Fruit fly (Drosophila melanogaster) whole organism, embryonic: ENCODE results near the gene CG9133.
A peak's percentile ranks its signal among the peaks of the same experiment; 100 is the strongest.

Source experiments
- Atf-2 ChIP-seq: fragments of 200-800 bp; sonication (Bioruptor generic); optimal IDR thresholded peaks from 2 replicates; lab custom pipeline; 2016; ENCODE audit warnings: missing biosample characterization, missing genetic modification characterization
- Bgb ChIP-seq: fragments of 200-800 bp; sonication (Bioruptor generic); IDR thresholded peaks from 2 replicates; pipeline ENCODE4 v1.3.6; 2022; ENCODE audit warnings: missing biosample characterization, missing genetic modification characterization; ENCODE audit not compliant: partially characterized antibody
- BtbVII ChIP-seq: fragments of 200-800 bp; sonication (Bioruptor generic); optimal IDR thresholded peaks from 3 replicates; lab custom pipeline; 2017; ENCODE audit warnings: missing biosample characterization, mild to moderate bottlenecking, missing genetic modification characterization
- CG10267 ChIP-seq: fragments of 200-800 bp; sonication (Bioruptor generic); optimal IDR thresholded peaks from 2 replicates; lab custom pipeline; 2018; ENCODE audit warnings: missing biosample characterization, mild to moderate bottlenecking, missing genetic modification characterization, moderate library complexity
- CG10979 ChIP-seq: fragments of 200-800 bp; sonication (Bioruptor generic); optimal IDR thresholded peaks from 2 replicates; lab custom pipeline; 2018; ENCODE audit warnings: missing biosample characterization, mild to moderate bottlenecking, missing genetic modification characterization, moderate library complexity
- CG11085 ChIP-seq: fragments of 200-800 bp; sonication (Bioruptor generic); IDR thresholded peaks from 2 replicates; pipeline ENCODE4 v1.3.6; 2022; ENCODE audit warnings: missing biosample characterization, missing genetic modification characterization
- CG11093 ChIP-seq: fragments of 200-800 bp; sonication (Bioruptor generic); IDR thresholded peaks from 3 replicates; pipeline ENCODE4 v1.3.6; 2022; ENCODE audit warnings: missing biosample characterization, missing genetic modification characterization
- CG11560 ChIP-seq: fragments of 200-800 bp; sonication (Bioruptor generic); IDR thresholded peaks from 3 replicates; pipeline ENCODE4 v1.3.6; 2022; ENCODE audit warnings: missing biosample characterization, missing genetic modification characterization
- CG12155 ChIP-seq: fragments of 200-800 bp; sonication (Bioruptor generic); optimal IDR thresholded peaks from 3 replicates; lab custom pipeline; 2016; ENCODE audit warnings: missing biosample characterization, missing genetic modification characterization
- CG12236 ChIP-seq: fragments of 200-800 bp; sonication (Bioruptor generic); optimal IDR thresholded peaks from 2 replicates; lab custom pipeline; 2016; ENCODE audit warnings: missing biosample characterization, missing genetic modification characterization
- CG12659 ChIP-seq: fragments of 200-800 bp; sonication (Bioruptor generic); optimal IDR thresholded peaks from 3 replicates; lab custom pipeline; 2017; ENCODE audit warnings: mild to moderate bottlenecking, missing biosample characterization, missing genetic modification reagents, missing genetic modification characterization
- CG15011 ChIP-seq: fragments of 200-800 bp; sonication (Bioruptor generic); optimal IDR thresholded peaks from 3 replicates; lab custom pipeline; 2018; ENCODE audit warnings: missing biosample characterization, mild to moderate bottlenecking, missing genetic modification characterization
- CG15269 ChIP-seq: fragments of 200-800 bp; sonication (Bioruptor generic); optimal IDR thresholded peaks from 2 replicates; lab custom pipeline; 2018; ENCODE audit warnings: missing biosample characterization, mild to moderate bottlenecking, missing genetic modification characterization, moderate library complexity
- CG17829 ChIP-seq: fragments of 200-800 bp; optimal IDR thresholded peaks from 2 replicates; lab custom pipeline; 2019; ENCODE audit warnings: missing biosample characterization, mild to moderate bottlenecking, missing genetic modification characterization, moderate library complexity
- CG1792 ChIP-seq: fragments of 200-800 bp; sonication (Bioruptor generic); optimal IDR thresholded peaks from 2 replicates; lab custom pipeline; 2016; ENCODE audit warnings: missing biosample characterization, missing genetic modification characterization
- CG18599 ChIP-seq: fragments of 200-800 bp; sonication (Bioruptor generic); optimal IDR thresholded peaks from 3 replicates; lab custom pipeline; 2017; ENCODE audit warnings: missing biosample characterization, missing genetic modification characterization, mild to moderate bottlenecking, moderate library complexity, missing genetic modification reagents
- CG2116 ChIP-seq: fragments of 200-800 bp; sonication (Bioruptor generic); optimal IDR thresholded peaks from 3 replicates; lab custom pipeline; 2018; ENCODE audit warnings: missing biosample characterization, mild to moderate bottlenecking, missing genetic modification characterization
- CG2712 ChIP-seq: fragments of 200-800 bp; optimal IDR thresholded peaks from 3 replicates; lab custom pipeline; 2019; ENCODE audit warnings: missing biosample characterization, mild to moderate bottlenecking, missing genetic modification characterization, moderate library complexity
- CG31224 ChIP-seq: fragments of 200-800 bp; sonication (Bioruptor generic); IDR thresholded peaks from 2 replicates; pipeline ENCODE4 v1.3.6; 2022; ENCODE audit warnings: missing biosample characterization, missing genetic modification characterization
- CG34422 ChIP-seq: fragments of 200-800 bp; sonication (Bioruptor generic); IDR thresholded peaks from 3 replicates; pipeline ENCODE4 v1.3.6; 2022; ENCODE audit warnings: missing biosample characterization, missing genetic modification characterization
- CG5953 ChIP-seq: fragments of 200-800 bp; sonication (Bioruptor generic); IDR thresholded peaks from 2 replicates; pipeline ENCODE4 v1.3.6; 2022; ENCODE audit warnings: missing biosample characterization, missing genetic modification characterization
- CG8290 ChIP-seq, 3 experiments: fragments of 200-800 bp; sonication (Bioruptor generic); optimal IDR thresholded peaks; 2 replicates each; lab custom pipeline; 2016 to 2019; ENCODE audit warnings: missing biosample characterization in 3 of 3, missing genetic modification characterization in 3 of 3, mild to moderate bottlenecking in 2 of 3, moderate library complexity in 1 of 3
- CG8478 ChIP-seq: fragments of >200 bp; optimal IDR thresholded peaks from 2 replicates; lab custom pipeline; 2018
- Elba2 ChIP-seq: fragments of 200-800 bp; sonication (Bioruptor generic); optimal IDR thresholded peaks from 3 replicates; lab custom pipeline; 2016; ENCODE audit warnings: missing biosample characterization, missing genetic modification characterization
- H15 ChIP-seq: fragments of 200-800 bp; sonication (Bioruptor generic); IDR thresholded peaks from 3 replicates; pipeline ENCODE4 v1.3.6; 2022; ENCODE audit warnings: missing biosample characterization, missing genetic modification characterization
- HLH4C ChIP-seq: fragments of 200-800 bp; sonication (Bioruptor generic); IDR thresholded peaks from 3 replicates; pipeline ENCODE4 v1.3.6; 2022; ENCODE audit warnings: missing biosample characterization, missing genetic modification characterization; ENCODE audit not compliant: partially characterized antibody
- Hand ChIP-seq: fragments of 200-800 bp; sonication (Bioruptor generic); optimal IDR thresholded peaks from 2 replicates; lab custom pipeline; 2017; ENCODE audit warnings: mild to moderate bottlenecking, missing biosample characterization, missing genetic modification reagents, missing genetic modification characterization
- HmgZ ChIP-seq: fragments of 200-800 bp; sonication (Bioruptor generic); optimal IDR thresholded peaks from 2 replicates; lab custom pipeline; 2018; ENCODE audit warnings: missing biosample characterization, mild to moderate bottlenecking, missing genetic modification characterization
- Hr39 ChIP-seq: fragments of >200 bp; optimal IDR thresholded peaks from 2 replicates; lab custom pipeline; 2017
- Med ChIP-seq: fragments of 200-800 bp; sonication (Bioruptor generic); peaks from one replicate; lab custom pipeline; 2016; ENCODE audit warnings: missing biosample characterization, missing genetic modification characterization, mild to moderate bottlenecking, inconsistent platforms, moderate library complexity
- Mes4 ChIP-seq: fragments of 200-800 bp; sonication (Bioruptor generic); optimal IDR thresholded peaks from 2 replicates; lab custom pipeline; 2016; ENCODE audit warnings: missing biosample characterization, missing genetic modification characterization
- NFAT ChIP-seq: fragments of 200-800 bp; sonication (Bioruptor generic); IDR thresholded peaks from 2 replicates; pipeline ENCODE4 v1.3.6; 2022; ENCODE audit warnings: missing biosample characterization, missing genetic modification characterization
- Usf ChIP-seq: fragments of 200-800 bp; sonication (Bioruptor generic); optimal IDR thresholded peaks from 2 replicates; lab custom pipeline; 2017; ENCODE audit warnings: missing genotype, missing biosample characterization, missing genetic modification characterization
- Xrp1 ChIP-seq: fragments of 200-800 bp; sonication (Bioruptor generic); IDR thresholded peaks from 2 replicates; pipeline ENCODE4 v1.3.6; 2022; ENCODE audit warnings: missing biosample characterization, missing genetic modification characterization
- al ChIP-seq: fragments of 200-800 bp; sonication (Bioruptor generic); IDR thresholded peaks from 2 replicates; pipeline ENCODE4 v1.3.6; 2022; ENCODE audit warnings: missing biosample characterization, missing genetic modification characterization
- amos ChIP-seq: fragments of 200-800 bp; sonication (Bioruptor generic); IDR thresholded peaks from 2 replicates; pipeline ENCODE4 v1.3.6; 2022; ENCODE audit warnings: missing biosample characterization, missing genetic modification characterization; ENCODE audit not compliant: partially characterized antibody
- bbx ChIP-seq: fragments of 200-800 bp; sonication (Bioruptor generic); IDR thresholded peaks from 2 replicates; pipeline ENCODE4 v1.3.6; 2022; ENCODE audit warnings: missing biosample characterization, missing genetic modification characterization; ENCODE audit not compliant: partially characterized antibody
- crp ChIP-seq, 2 experiments: fragments of 200-800 bp; sonication (Bioruptor generic); optimal IDR thresholded peaks; 2 replicates in 1 of 2; 3 replicates in 1 of 2; lab custom pipeline; 2017; ENCODE audit warnings: missing biosample characterization in 2 of 2, missing genetic modification characterization in 2 of 2, mild to moderate bottlenecking in 1 of 2, moderate library complexity in 1 of 2
- dpn ChIP-seq, 2 experiments: fragments of 200-800 bp; sonication (Bioruptor generic); optimal IDR thresholded peaks; 3 replicates each; lab custom pipeline; 2016; ENCODE audit warnings: missing biosample characterization in 2 of 2, missing genetic modification characterization in 2 of 2
- fd64A ChIP-seq: fragments of 200-800 bp; sonication (Bioruptor generic); optimal IDR thresholded peaks from 3 replicates; lab custom pipeline; 2018; ENCODE audit warnings: missing biosample characterization, mild to moderate bottlenecking, missing genetic modification characterization
- hb ChIP-seq: fragments of 200-800 bp; sonication (Bioruptor generic); IDR thresholded peaks from 3 replicates; pipeline ENCODE4 v1.3.6; 2022; ENCODE audit warnings: missing biosample characterization, missing genetic modification characterization; ENCODE audit not compliant: partially characterized antibody
- jing ChIP-seq: fragments of 200-800 bp; sonication (Bioruptor generic); optimal IDR thresholded peaks from 2 replicates; lab custom pipeline; 2018; ENCODE audit warnings: missing biosample characterization, mild to moderate bottlenecking, missing genetic modification characterization
- nau ChIP-seq: fragments of 200-800 bp; sonication (Bioruptor generic); optimal IDR thresholded peaks from 3 replicates; lab custom pipeline; 2017; ENCODE audit warnings: missing biosample characterization, mild to moderate bottlenecking, missing genetic modification characterization, missing genetic modification reagents
- pan ChIP-seq, 4 experiments: fragments of >200 bp in 3 of 4; fragments of 200-800 bp in 1 of 4; sonication (Bioruptor generic) in 1 of 4; optimal IDR thresholded peaks in 3 of 4; IDR thresholded peaks in 1 of 4; 2 replicates each; pipeline versions ENCODE4 v1.3.6 to Lab custom; 2017 to 2022; ENCODE audit warnings: missing biosample characterization in 2 of 4, missing genetic modification characterization in 2 of 4, mixed read lengths in 1 of 4
- pho ChIP-seq: fragments of 200-800 bp; sonication (Bioruptor generic); optimal IDR thresholded peaks from 2 replicates; lab custom pipeline; 2016; ENCODE audit warnings: missing biosample characterization, missing genetic modification characterization
- sens-2 ChIP-seq: fragments of 200-800 bp; sonication (Bioruptor generic); IDR thresholded peaks from 2 replicates; pipeline ENCODE4 v1.3.6; 2022; ENCODE audit warnings: missing biosample characterization, missing genetic modification characterization
- sna ChIP-seq: fragments of 200-800 bp; sonication (Bioruptor generic); IDR thresholded peaks from 2 replicates; pipeline ENCODE4 v1.3.6; 2022; ENCODE audit warnings: missing biosample characterization, missing genetic modification characterization; ENCODE audit not compliant: partially characterized antibody
- sqz ChIP-seq: fragments of 200-800 bp; sonication (Bioruptor generic); optimal IDR thresholded peaks from 3 replicates; lab custom pipeline; 2018; ENCODE audit warnings: missing biosample characterization, mild to moderate bottlenecking, missing genetic modification characterization
- zfh1 ChIP-seq: fragments of 200-800 bp; sonication (Bioruptor generic); IDR thresholded peaks from 3 replicates; pipeline ENCODE4 v1.3.6; 2022; ENCODE audit warnings: missing biosample characterization, missing genetic modification characterization

The CG9133 gene

DNA sequence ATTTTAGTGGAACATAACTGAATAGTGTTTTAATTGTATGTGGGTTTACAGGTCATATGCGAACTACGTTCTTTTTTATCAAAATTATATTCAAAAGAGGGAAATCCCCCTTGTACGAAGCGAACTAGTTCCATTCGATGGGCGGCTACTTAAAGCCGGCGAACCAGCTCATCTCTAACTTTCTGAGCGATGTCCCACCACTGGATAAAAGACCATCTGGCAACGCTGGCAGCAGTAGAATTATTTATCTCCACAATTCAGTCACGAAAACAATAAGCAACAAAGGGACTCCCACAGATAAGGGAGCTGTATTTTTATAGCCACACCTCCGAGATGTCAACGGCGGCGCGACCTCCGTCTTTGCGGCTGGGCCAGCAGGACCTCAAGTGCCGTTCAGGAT lies 43.9 kb downstream of the CG9133 start, which contains the start of gene Rabex-5 (continued):
- TF ChIP-seq pho (GFP tag; lab: Kevin White, UChicago) (peak; percentile 33), Atf-2 (GFP tag; lab: Kevin White, UChicago) (no peak), crp (GFP tag; optimal IDR thresholded peaks at IDR 0.05; lab: Kevin White, UChicago) (no peak), Med (GFP tag; lab: Kevin White, UChicago) (peak; percentile 85), zfh1 (peak; percentile 55; the same call in 1 of the 3 replicates), NFAT (GFP tag; lab: Robert Waterston, UW) (peak; percentile 44; the same call in 1 of the 2 replicates), al (GFP tag; lab: Robert Waterston, UW) (0 out of 2 replicates have a peak, but pooled peaks have one; percentile 14), Hr39 (no peak), CG10267 (tag; lab: Kevin White, UChicago) (peak; percentile 25), Hand (no peak), Xrp1 (GFP tag; lab: Robert Waterston, UW) (no peak; the same call in 1 of the 2 replicates), sqz (GFP tag; lab: Kevin White, UChicago) (no peak), CG11093 (GFP tag; lab: Robert Waterston, UW) (no peak), Mes4 (GFP tag; lab: Kevin White, UChicago) (no peak), pan (optimal IDR thresholded peaks at IDR 0.05; lab: Kevin White, UChicago) (no peak), pan (GFP tag; optimal IDR thresholded peaks at IDR 0.05 in 1 of 2, IDR thresholded peaks at IDR 0.05 in 1 of 2) (peak in 1 of 2 experiments; percentile 37), CG11085 (no peak), BtbVII (GFP tag; lab: Kevin White, UChicago) (no peak), Bgb (GFP tag; lab: Robert Waterston, UW) (peak; percentile 90), HmgZ (tag; lab: Kevin White, UChicago) (peak; percentile 78), CG31224 (GFP tag; lab: Robert Waterston, UW) (no peak), jing (GFP tag; lab: Kevin White, UChicago) (no peak), Elba2 (GFP tag; lab: Kevin White, UChicago) (no peak), CG8290 (GFP tag; optimal IDR thresholded peaks at IDR 0.05; lab: Kevin White, UChicago) (no peak), CG8290 (tag; optimal IDR thresholded peaks at IDR 0.05; lab: Kevin White, UChicago) (peak in 1 of 2 experiments; percentile 49), CG8478 (no peak), CG12236 (GFP tag; lab: Kevin White, UChicago) (no peak), nau (GFP tag; lab: Kevin White, UChicago) (no peak), CG12155 (GFP tag; lab: Kevin White, UChicago) (peak; percentile 45), bbx (GFP tag; lab: Robert Waterston, UW) (peak; percentile 89), CG18599 (GFP tag; lab: Kevin White, UChicago) (no peak), dpn (GFP tag; optimal IDR thresholded peaks at IDR 0.05; lab: Kevin White, UChicago) (peak; percentile 26 to 37), hb (GFP tag; lab: Robert Waterston, UW) (peak; percentile 71; the same call in 2 of the 3 replicates), Usf (GFP tag; lab: Kevin White, UChicago) (no peak), fd64A (GFP tag; lab: Kevin White, UChicago) (no peak), CG2116 (GFP tag; lab: Kevin White, UChicago) (peak; percentile 50), CG15269 (tag; lab: Kevin White, UChicago) (no peak), sens-2 (GFP tag; lab: Robert Waterston, UW) (no peak), CG1792 (GFP tag; lab: Kevin White, UChicago) (peak; percentile 8), CG17829 (tag; lab: Kevin White, UChicago) (peak; percentile 48), HLH4C (GFP tag; lab: Robert Waterston, UW) (peak; percentile 73), sna (GFP tag; lab: Robert Waterston, UW) (peak; percentile 75), CG5953 (GFP tag; lab: Robert Waterston, UW) (no peak), H15 (0 out of 3 replicates have a peak, but pooled peaks have one; percentile 18), CG11560 (tag; lab: Robert Waterston, UW) (no peak), amos (GFP tag; lab: Robert Waterston, UW) (peak; percentile 92), CG12659 (GFP tag; lab: Kevin White, UChicago) (peak; percentile 65), CG10979 (tag; lab: Kevin White, UChicago) (peak; percentile 9), CG34422 (GFP tag; lab: Robert Waterston, UW) (no peak; the same call in 2 of the 3 replicates), CG15011 (no peak), CG2712 (peak; percentile 39)
